Worm (Caenorhabditis elegans): ENCODE results near the gene Y82E9BL.5.

ce11 chrIII:1324513-1324912 lies 22.9 kb downstream of the Y82E9BL.5 start, which contains the start of gene fbxa-14:
- TF ChIP-seq ceh-48 (tag; optimal IDR thresholded peaks at IDR 0.05) (no peak), ama-1 (optimal IDR thresholded peaks at IDR 0.05) (no peak)

Measured in whole organism, late embryonic.